Worm (Caenorhabditis elegans): ENCODE results near the gene C17B7.12.
"Not testable (repeated sequence)": the region's sequence is repeated elsewhere in the genome, so short reads cannot be mapped to it uniquely, and the experiment has no call there.

C17B7.12 gene

DNA sequence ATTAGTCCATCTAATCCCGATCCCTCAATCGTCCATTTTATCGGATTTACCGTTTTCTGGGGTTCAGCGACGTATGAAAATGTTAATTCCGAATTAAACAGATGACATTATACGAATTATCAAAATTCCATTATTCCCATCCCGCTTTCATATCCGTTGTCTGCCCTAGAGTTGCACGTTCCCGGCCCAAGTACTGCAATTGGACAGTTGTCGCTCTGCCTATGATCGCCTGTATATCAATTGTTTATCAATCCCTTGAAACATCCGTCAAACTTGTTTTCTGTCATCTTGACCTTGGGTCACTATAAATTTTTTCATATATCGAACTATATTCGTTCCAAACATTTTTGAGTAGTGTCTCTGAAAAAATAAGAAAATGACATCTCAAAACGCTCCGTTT is 5.2 kb downstream of the C17B7.12 start, which contains the start of gene C04E12.5:
TSS of gene C04E12.5 (plus strand) at position 301 of the 400 bp plus-strand sequence.
- no peak for TF ChIP-seq elt-3 (tag; optimal IDR thresholded peaks at IDR 0.05)
- TF ChIP-seq jun-1 (tag; optimal IDR thresholded peaks at IDR 0.05) = no peak
- TF ChIP-seq ama-1 (optimal IDR thresholded peaks at IDR 0.05) = no peak
- TF ChIP-seq Y116A8C.19 (tag; optimal IDR thresholded peaks at IDR 0.05; ENCODE audit: borderline replicate concordance) = no peak
- TF ChIP-seq F16B12.6 (tag; optimal IDR thresholded peaks at IDR 0.05) = no peak
- TF ChIP-seq tbx-2 (tag; optimal IDR thresholded peaks at IDR 0.05) = no peak
- no peak for TF ChIP-seq egl-27 (tag; optimal IDR thresholded peaks at IDR 0.05)

DNA sequence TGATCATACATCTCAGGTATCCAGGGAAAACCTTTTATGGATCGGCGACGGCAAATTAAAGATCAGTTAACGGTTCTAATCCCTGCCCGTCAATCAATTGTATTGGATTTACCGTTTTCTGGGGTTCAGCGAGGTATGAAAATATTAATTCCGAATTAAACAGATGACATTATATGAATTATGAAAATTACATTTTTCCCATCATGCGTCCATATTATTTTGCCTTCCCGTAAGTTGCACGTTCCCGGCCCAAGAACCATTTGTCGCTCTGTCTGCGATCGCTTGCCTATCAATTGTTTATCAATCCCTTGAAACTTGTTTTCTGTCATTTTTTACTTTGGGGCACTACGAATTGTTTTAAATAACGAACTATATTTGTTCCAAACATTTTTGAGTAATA is 8.6 kb downstream of the C17B7.12 start:
- TF ChIP-seq fkh-4 (tag; optimal IDR thresholded peaks at IDR 0.05; ENCODE audit: borderline replicate concordance) = no peak
- TF ChIP-seq ztf-4 (tag; optimal IDR thresholded peaks at IDR 0.05) = no peak

DNA sequence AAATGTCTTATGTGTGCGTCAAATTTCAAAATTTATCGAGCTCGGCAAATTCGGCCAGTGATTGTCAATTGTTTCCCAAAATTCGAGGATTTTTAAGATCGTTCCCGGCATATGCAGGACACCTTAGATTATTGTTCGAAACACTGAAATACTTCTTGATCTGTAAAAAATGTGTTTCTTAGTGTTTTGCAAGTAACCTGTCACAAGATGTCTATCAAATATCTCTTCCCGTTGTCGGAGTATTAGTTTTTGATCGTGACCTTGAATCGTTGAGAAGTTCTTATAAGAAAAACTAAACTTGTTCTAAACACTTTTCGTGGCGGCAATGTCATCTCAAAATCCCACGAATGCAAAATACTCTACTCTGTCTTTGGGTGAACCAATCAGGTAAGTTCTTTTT is 9.4 kb downstream of the C17B7.12 start, which contains the start of gene C04E12.4:
TSS of gene C04E12.4 (plus strand) at position 301 of the 400 bp plus-strand sequence.
- TF ChIP-seq alr-1 (tag; optimal IDR thresholded peaks at IDR 0.05; ENCODE audit: borderline replicate concordance) (no peak), nhr-20 (tag; optimal IDR thresholded peaks at IDR 0.05) (peak; percentile 16), ceh-88 (GFP tag; IDR thresholded peaks at IDR 0.05) (no peak), unc-86 (tag; optimal IDR thresholded peaks at IDR 0.05) (no peak), efl-1 (optimal IDR thresholded peaks at IDR 0.05) (no peak), efl-1 (GFP tag; optimal IDR thresholded peaks at IDR 0.05 in 1 of 2) (peak in 1 of 2 experiments; percentile 47), elt-3 (tag; optimal IDR thresholded peaks at IDR 0.05) (peak in 1 of 6 experiments; percentile 38)

DNA sequence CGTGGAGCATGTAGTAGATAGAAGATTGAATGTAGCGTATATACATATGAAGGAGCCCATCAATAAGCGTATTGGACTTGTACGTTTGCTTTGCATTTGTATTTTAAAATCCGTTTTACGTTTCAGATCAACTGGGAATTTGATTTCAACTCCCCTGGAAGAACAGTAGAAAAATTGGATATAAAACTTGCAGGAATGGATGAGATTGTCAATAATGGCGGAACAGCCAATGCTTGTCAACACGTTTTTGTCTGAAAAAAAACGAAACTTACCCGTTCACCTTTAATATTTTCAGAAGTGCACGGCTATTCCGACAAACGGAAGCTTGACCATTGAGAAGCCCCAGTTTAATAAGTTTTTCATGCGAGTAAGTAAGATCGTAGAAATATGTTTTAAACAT is 14.7 kb downstream of the C17B7.12 start, which contains the start of gene C04E12.2:
TSS of gene C04E12.2 (plus strand) at position 301 of the 400 bp plus-strand sequence.
- not testable (repeated sequence) for TF ChIP-seq aly-2 (tag; optimal IDR thresholded peaks at IDR 0.05); lin-14 (GFP tag; optimal IDR thresholded peaks at IDR 0.05); nhr-47 (tag; optimal IDR thresholded peaks at IDR 0.05)

DNA sequence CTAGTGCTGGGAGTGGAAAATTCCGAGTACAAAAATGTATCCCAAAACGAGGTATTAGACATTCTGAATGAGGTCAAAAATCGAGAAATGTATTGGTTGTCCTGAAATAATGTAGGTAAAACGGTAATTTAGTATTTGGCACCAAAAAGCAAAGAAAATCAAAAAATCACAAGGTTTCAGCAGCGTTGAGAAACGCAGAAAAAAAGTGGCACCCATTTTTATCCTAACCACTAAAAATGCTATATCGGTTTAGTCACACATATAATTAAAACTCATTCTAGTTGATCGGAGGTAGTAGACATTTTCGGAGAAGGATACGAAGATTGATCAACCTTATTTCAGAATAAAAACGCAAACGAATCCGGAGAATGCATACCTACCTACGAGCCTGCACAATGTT is 19.6 kb downstream of the C17B7.12 start, which contains the start of gene srx-121:
TSS of gene srx-121 (minus strand) at position 101 of the 400 bp plus-strand sequence.
- TF ChIP-seq mab-9 (GFP tag; IDR thresholded peaks at IDR 0.05) (no peak), irx-1 (tag; optimal IDR thresholded peaks at IDR 0.05) (no peak)

DNA sequence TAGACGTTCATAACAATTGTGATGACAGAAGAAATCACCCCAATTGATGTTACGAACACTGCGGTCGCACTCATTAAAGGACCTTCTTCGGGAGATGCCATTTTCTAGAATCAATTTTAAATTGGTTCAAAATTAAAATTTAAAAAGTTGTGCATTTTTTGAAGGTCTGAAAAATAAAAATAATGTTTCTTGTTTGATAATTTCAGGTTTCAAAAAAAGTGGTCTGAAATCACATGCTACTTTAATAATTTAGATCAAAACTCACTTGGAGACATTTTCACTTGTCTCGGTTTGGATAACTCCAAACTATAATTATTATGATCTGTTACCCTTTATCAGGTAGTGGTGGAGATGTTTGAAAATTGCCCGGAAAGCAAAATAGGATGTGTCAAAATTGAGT is 23.9 kb downstream of the C17B7.12 start, which contains the start of gene srbc-2:
TSS of gene srbc-2 (minus strand) at position 101 of the 400 bp plus-strand sequence.
- TF ChIP-seq egl-13 (tag; optimal IDR thresholded peaks at IDR 0.05) = no peak
- no peak for TF ChIP-seq sup-37 (GFP tag; optimal IDR thresholded peaks at IDR 0.05)

DNA sequence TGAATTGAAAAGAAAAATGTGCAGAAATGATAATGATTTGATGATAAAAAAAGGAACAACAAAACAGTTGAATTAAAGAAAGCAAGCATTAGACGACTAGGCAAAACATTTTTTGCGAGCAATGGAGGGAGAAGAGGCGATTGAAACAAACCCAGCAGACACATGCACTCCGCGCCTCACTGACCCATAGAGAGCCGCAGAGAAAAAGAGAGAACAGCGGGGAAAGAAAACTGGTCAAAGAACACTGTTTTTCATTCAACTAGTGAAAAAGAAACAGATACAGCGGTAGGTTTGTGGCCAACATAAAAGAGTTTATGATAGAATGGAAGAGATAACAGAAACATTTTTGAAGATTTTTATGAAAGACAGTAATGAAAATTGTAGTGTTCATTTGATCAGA is 35.3 kb downstream of the C17B7.12 start:
- TF ChIP-seq hpl-2 (GFP tag; optimal IDR thresholded peaks at IDR 0.05) (no peak), irx-1 (tag; optimal IDR thresholded peaks at IDR 0.05) (no peak), fkh-10 (GFP tag; optimal IDR thresholded peaks at IDR 0.05) (no peak), vab-15 (tag; optimal IDR thresholded peaks at IDR 0.05) (no peak), dpl-1 (GFP tag; optimal IDR thresholded peaks at IDR 0.05) (peak in 2 of 3 experiments; percentile 15 to 17), elt-3 (tag; optimal IDR thresholded peaks at IDR 0.05) (no peak), nhr-237 (tag; optimal IDR thresholded peaks at IDR 0.05) (no peak), lin-13 (GFP tag; optimal IDR thresholded peaks at IDR 0.05) (no peak), sup-37 (GFP tag; optimal IDR thresholded peaks at IDR 0.05) (no peak), lin-15B (tag; optimal IDR thresholded peaks at IDR 0.05) (no peak), aly-2 (tag; optimal IDR thresholded peaks at IDR 0.05) (no peak), nhr-84 (tag; optimal IDR thresholded peaks at IDR 0.05) (no peak), pqm-1 (tag; optimal IDR thresholded peaks at IDR 0.05) (no peak), lsy-2 (tag; optimal IDR thresholded peaks at IDR 0.05) (no peak), F16B12.6 (tag; optimal IDR thresholded peaks at IDR 0.05) (no peak), nhr-85 (tag) (peak; percentile 49), pag-3 (tag; optimal IDR thresholded peaks at IDR 0.05; ENCODE audit: borderline replicate concordance, insufficient read depth) (no peak), snu-23 (GFP tag; optimal IDR thresholded peaks at IDR 0.05) (peak; percentile 42), lin-14 (GFP tag; optimal IDR thresholded peaks at IDR 0.05) (peak; percentile 85), lir-3 (tag; optimal IDR thresholded peaks at IDR 0.05; ENCODE audit: poor library complexity) (no peak), egl-13 (tag; optimal IDR thresholded peaks at IDR 0.05) (no peak), hlh-17 (GFP tag; optimal IDR thresholded peaks at IDR 0.05; ENCODE audit: borderline replicate concordance) (no peak), ceh-82 (tag; optimal IDR thresholded peaks at IDR 0.05) (no peak), tlp-1 (tag; optimal IDR thresholded peaks at IDR 0.05) (no peak), xbp-1 (tag; optimal IDR thresholded peaks at IDR 0.05) (no peak)

Data from whole organism, L1 larva.